Fruit fly (Drosophila melanogaster): Measurements from ENCODE around the gene CG42259.

Gene CG42259

DNA sequence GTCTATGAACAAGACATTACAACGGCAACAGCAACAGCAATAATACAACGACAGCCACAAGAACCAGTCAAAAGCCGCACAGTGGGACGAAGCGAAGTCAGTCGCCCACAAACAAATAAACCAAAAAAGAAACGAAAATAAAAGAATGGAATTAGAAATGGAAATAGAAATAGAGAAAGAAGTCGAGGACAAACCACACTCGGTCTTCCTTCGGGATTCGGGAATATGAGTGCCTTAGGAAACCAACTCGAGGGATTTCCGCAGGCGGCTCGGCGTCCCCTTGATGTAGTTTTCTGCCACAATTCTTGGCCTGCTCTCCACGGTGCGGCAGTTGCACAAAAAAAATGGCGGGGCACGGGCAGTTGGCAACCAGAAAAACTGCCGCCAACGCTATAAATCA lies 44.4 kb downstream of the CG42259 start:
- TF ChIP-seq gl (tag; optimal IDR thresholded peaks at IDR 0.05), result no peak
- 0 out of 2 replicates have a peak, but pooled peaks have one; percentile 35 for TF ChIP-seq CG32121 (GFP tag; IDR thresholded peaks at IDR 0.05)
- TF ChIP-seq CG14655 (GFP tag; optimal IDR thresholded peaks at IDR 0.05), result peak; percentile 51
- TF ChIP-seq rn (GFP tag; IDR thresholded peaks at IDR 0.05), result no peak
- peak; percentile 27 for TF ChIP-seq CG8301 (tag; optimal IDR thresholded peaks at IDR 0.05)
- no peak for TF ChIP-seq Ets98B (GFP tag; IDR thresholded peaks at IDR 0.05)
- TF ChIP-seq Snoo (tag; optimal IDR thresholded peaks at IDR 0.05), result no peak
- peak; percentile 22 for TF ChIP-seq CG15710 (tag; optimal IDR thresholded peaks at IDR 0.05)
- TF ChIP-seq CG13204 (GFP tag; optimal IDR thresholded peaks at IDR 0.05), result no peak
- TF ChIP-seq fd96Ca (GFP tag; IDR thresholded peaks at IDR 0.05), result 0 out of 3 replicates have a peak, but pooled peaks have one; percentile 54
- no peak for TF ChIP-seq CG34367 (tag; optimal IDR thresholded peaks at IDR 0.05)
- peak; percentile 24 for TF ChIP-seq CG8159 (tag; optimal IDR thresholded peaks at IDR 0.05)
- no peak for TF ChIP-seq CG12605 (GFP tag; IDR thresholded peaks at IDR 0.05)
- TF ChIP-seq CG4496 (GFP tag; IDR thresholded peaks at IDR 0.05), result 0 out of 3 replicates have a peak, but pooled peaks have one; percentile 21
- TF ChIP-seq CG9948 (tag; optimal IDR thresholded peaks at IDR 0.05), result no peak
- TF ChIP-seq Pif1A (GFP tag; optimal IDR thresholded peaks at IDR 0.05), result peak; percentile 10
- TF ChIP-seq Pif1B (GFP tag; optimal IDR thresholded peaks at IDR 0.05), result no peak
- peak; percentile 2 for TF ChIP-seq CG17806 (tag; optimal IDR thresholded peaks at IDR 0.05)
- no peak for TF ChIP-seq EcR (GFP tag; optimal IDR thresholded peaks at IDR 0.05)
- no peak for TF ChIP-seq D1 (tag; optimal IDR thresholded peaks at IDR 0.05)
- no peak for TF ChIP-seq CG10348 (GFP tag; IDR thresholded peaks at IDR 0.05)

DNA sequence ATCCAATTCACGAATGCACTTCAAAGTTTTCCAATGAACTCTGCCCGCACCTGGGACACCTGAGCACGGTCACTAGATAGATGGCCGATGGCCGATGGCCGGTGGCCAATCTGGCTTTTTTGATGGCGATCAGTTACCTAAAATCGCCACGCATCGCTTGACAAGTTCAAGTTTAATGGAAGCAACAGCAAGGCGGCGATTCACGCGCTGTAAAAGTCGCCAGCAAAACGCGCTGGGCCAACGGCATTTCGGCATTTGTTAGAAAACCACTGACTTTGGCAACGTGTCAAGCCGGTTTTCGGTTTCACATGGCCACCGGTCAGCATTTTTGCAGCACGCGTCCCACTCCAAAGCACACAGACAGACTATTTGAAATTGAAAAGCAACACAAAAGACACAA lies 48.3 kb downstream of the CG42259 start:
- no peak for TF ChIP-seq CG34367 (tag; optimal IDR thresholded peaks at IDR 0.05)
- no peak for TF ChIP-seq Pif1A (GFP tag; optimal IDR thresholded peaks at IDR 0.05)
- TF ChIP-seq CG10348 (GFP tag; IDR thresholded peaks at IDR 0.05), result no peak
- TF ChIP-seq CG9948 (tag; optimal IDR thresholded peaks at IDR 0.05), result no peak
- no peak for TF ChIP-seq Snoo (tag; optimal IDR thresholded peaks at IDR 0.05)
- no peak for TF ChIP-seq EcR (GFP tag; optimal IDR thresholded peaks at IDR 0.05)
- no peak for TF ChIP-seq CG8159 (tag; optimal IDR thresholded peaks at IDR 0.05)
- TF ChIP-seq CG14655 (GFP tag; optimal IDR thresholded peaks at IDR 0.05), result no peak
- no peak for TF ChIP-seq CG17806 (tag; optimal IDR thresholded peaks at IDR 0.05)
- TF ChIP-seq rn (GFP tag; IDR thresholded peaks at IDR 0.05), result no peak
- TF ChIP-seq CG4496 (GFP tag; IDR thresholded peaks at IDR 0.05), result no peak
- TF ChIP-seq CG8301 (tag; optimal IDR thresholded peaks at IDR 0.05), result no peak
- TF ChIP-seq gl (tag; optimal IDR thresholded peaks at IDR 0.05), result no peak
- TF ChIP-seq CG15710 (tag; optimal IDR thresholded peaks at IDR 0.05), result no peak
- TF ChIP-seq Pif1B (GFP tag; optimal IDR thresholded peaks at IDR 0.05), result no peak
- no peak for TF ChIP-seq D1 (tag; optimal IDR thresholded peaks at IDR 0.05)
- no peak for TF ChIP-seq fd96Ca (GFP tag; IDR thresholded peaks at IDR 0.05)

All from whole organism, pupa.